Worm (Caenorhabditis elegans): ENCODE measurements around the gene mdmh-35.

mdmh-35 gene

DNA sequence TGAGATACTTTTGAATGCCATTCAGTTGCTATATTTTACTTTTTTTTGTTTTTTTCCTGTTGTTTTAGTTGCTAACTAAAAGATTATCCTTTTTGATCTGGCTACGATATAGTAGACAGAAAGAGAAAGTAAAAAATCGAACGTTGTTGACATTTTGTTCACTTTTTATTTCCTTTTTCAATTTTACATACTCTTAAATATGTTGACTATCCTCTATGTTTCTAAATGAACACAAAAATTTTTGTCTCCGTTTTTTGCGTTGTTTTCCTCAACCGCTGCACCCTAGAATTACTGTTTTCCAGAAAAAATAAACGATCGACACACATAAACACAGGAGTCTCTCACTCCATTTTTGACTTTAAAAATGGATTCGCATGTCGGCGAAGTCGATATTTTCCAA, 13.5 kb downstream of the mdmh-35 start, which contains the start of gene klp-3:
TSS of gene klp-3 (plus strand) at position 301 of the 400 bp plus-strand sequence.
- no peak for TF ChIP-seq egl-13 (tag; optimal IDR thresholded peaks at IDR 0.05)
- peak; percentile 61 for TF ChIP-seq nhr-85 (tag)

DNA sequence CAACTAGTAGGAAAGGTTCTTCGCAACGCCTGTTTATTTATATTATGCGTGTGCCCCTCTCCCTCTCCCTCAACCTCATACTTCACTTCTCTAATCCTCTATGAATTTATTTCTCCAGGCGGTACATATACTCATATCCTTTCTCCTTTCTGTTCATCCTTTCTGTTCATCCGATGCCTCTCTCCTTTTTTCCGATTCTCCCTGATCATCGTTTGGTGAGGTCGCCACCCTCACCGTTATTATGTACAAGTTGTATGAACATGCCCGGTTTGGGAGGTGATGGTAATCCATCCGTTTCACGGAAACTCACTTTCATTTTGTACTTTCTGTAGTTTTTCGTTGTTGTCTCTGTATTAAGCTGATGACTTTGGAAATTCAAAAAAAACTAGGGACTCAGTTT, 15.8 kb downstream of the mdmh-35 start:
- TF ChIP-seq hpl-2 (GFP tag; optimal IDR thresholded peaks at IDR 0.05) (no peak), sup-37 (GFP tag; optimal IDR thresholded peaks at IDR 0.05) (no peak), ceh-88 (GFP tag; IDR thresholded peaks at IDR 0.05) (no peak), lir-3 (tag; optimal IDR thresholded peaks at IDR 0.05; ENCODE audit: poor library complexity) (no peak), grh-1 (GFP tag; IDR thresholded peaks at IDR 0.05) (no peak), elt-2 (tag; optimal IDR thresholded peaks at IDR 0.05) (no peak), blmp-1 (tag; optimal IDR thresholded peaks at IDR 0.05) (peak; percentile 90), ztf-11 (tag; optimal IDR thresholded peaks at IDR 0.05) (no peak), nhr-77 (tag; optimal IDR thresholded peaks at IDR 0.05) (no peak), hlh-4 (tag; optimal IDR thresholded peaks at IDR 0.05) (no peak), irx-1 (tag; optimal IDR thresholded peaks at IDR 0.05) (no peak), fos-1 (tag; optimal IDR thresholded peaks at IDR 0.05) (no peak), lin-14 (GFP tag; optimal IDR thresholded peaks at IDR 0.05) (peak; percentile 47), lin-39 (tag; optimal IDR thresholded peaks at IDR 0.05) (no peak), ztf-4 (tag; optimal IDR thresholded peaks at IDR 0.05) (no peak), lin-13 (GFP tag; optimal IDR thresholded peaks at IDR 0.05) (no peak), mab-9 (GFP tag; IDR thresholded peaks at IDR 0.05) (no peak), pag-3 (tag; optimal IDR thresholded peaks at IDR 0.05; ENCODE audit: borderline replicate concordance, insufficient read depth) (no peak), lin-35 (GFP tag; optimal IDR thresholded peaks at IDR 0.05) (peak in 1 of 2 experiments; percentile 8), zag-1 (tag; optimal IDR thresholded peaks at IDR 0.05) (no peak), alr-1 (tag; optimal IDR thresholded peaks at IDR 0.05; ENCODE audit: borderline replicate concordance) (no peak), nhr-28 (tag; optimal IDR thresholded peaks at IDR 0.05) (no peak), ces-1 (GFP tag; optimal IDR thresholded peaks at IDR 0.05) (no peak), isw-1 (GFP tag; IDR thresholded peaks at IDR 0.05) (no peak), tlp-1 (tag; optimal IDR thresholded peaks at IDR 0.05) (no peak), rnt-1 (tag; optimal IDR thresholded peaks at IDR 0.05) (peak; percentile 15), C04F5.9 (tag; optimal IDR thresholded peaks at IDR 0.05) (no peak), unc-30 (tag; optimal IDR thresholded peaks at IDR 0.05) (no peak), unc-98 (GFP tag; IDR thresholded peaks at IDR 0.05) (no peak), F16B12.6 (tag; optimal IDR thresholded peaks at IDR 0.05) (no peak)

DNA sequence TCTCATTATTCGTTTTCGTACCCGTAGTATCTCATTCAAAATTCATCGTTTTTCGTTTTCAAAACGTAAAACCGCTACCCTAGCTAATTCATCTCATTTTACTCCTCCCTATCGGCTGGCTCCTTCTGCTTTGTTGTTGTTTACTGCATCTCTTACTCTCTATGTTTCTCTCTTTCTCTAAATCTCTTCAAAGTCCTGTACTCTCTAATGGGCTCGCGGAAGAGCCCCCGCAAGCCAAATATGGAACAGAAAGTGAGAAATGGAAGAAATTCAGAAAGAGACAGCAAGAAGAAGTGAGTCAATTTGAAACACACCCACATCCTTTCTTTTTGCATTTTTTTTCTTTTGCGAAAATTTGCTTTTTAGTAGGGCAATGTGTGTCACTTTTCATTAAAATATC, 16.9 kb downstream of the mdmh-35 start:
- peak; percentile 33 for TF ChIP-seq nhr-85 (tag)
- TF ChIP-seq lsy-2 (tag; optimal IDR thresholded peaks at IDR 0.05), result peak; percentile 2 to 22
- TF ChIP-seq nhr-47 (tag; optimal IDR thresholded peaks at IDR 0.05), result peak; percentile 29
- TF ChIP-seq nhr-237 (tag; optimal IDR thresholded peaks at IDR 0.05), result no peak
- peak in 1 of 3 experiments; percentile 28 for TF ChIP-seq ceh-82 (tag; optimal IDR thresholded peaks at IDR 0.05)
- no peak for TF ChIP-seq skn-1 (tag; optimal IDR thresholded peaks at IDR 0.05)
- TF ChIP-seq unc-62 (GFP tag; optimal IDR thresholded peaks at IDR 0.05), result peak; percentile 17
- TF ChIP-seq lin-14 (GFP tag; optimal IDR thresholded peaks at IDR 0.05), result peak; percentile 83
- TF ChIP-seq swsn-7 (tag; optimal IDR thresholded peaks at IDR 0.05), result peak; percentile 3
- TF ChIP-seq efl-1 (optimal IDR thresholded peaks at IDR 0.05), result peak; percentile 9 to 28
- TF ChIP-seq efl-1 (GFP tag; optimal IDR thresholded peaks at IDR 0.05 in 1 of 2), result peak in 1 of 2 experiments; percentile 13
- no peak for TF ChIP-seq nhr-19 (GFP tag; conservative IDR thresholded peaks at IDR 0.05)
- TF ChIP-seq tlp-1 (tag; optimal IDR thresholded peaks at IDR 0.05), result no peak
- TF ChIP-seq nhr-71 (tag; optimal IDR thresholded peaks at IDR 0.05), result peak; percentile 20
- TF ChIP-seq rnt-1 (tag; optimal IDR thresholded peaks at IDR 0.05), result peak; percentile 10
